Fruit fly (Drosophila melanogaster) whole organism, wandering third instar larva: Measurements from ENCODE around the gene Ca-Ma2d.

Experiments used
- Abd-B ChIP-seq: fragments of >200 bp; optimal IDR thresholded peaks from 2 replicates; lab custom pipeline; 2017; ENCODE audit warnings: missing biosample characterization, missing genetic modification characterization
- CG32264 ChIP-seq: fragments of 200-800 bp; sonication (Bioruptor generic); optimal IDR thresholded peaks from 2 replicates; lab custom pipeline; 2016; ENCODE audit warnings: missing biosample characterization, missing genetic modification characterization
- CG9705 ChIP-seq: fragments of 200-800 bp; sonication (Bioruptor generic); optimal IDR thresholded peaks from 2 replicates; lab custom pipeline; 2018; ENCODE audit warnings: missing biosample characterization, mild to moderate bottlenecking, missing genetic modification characterization
- CrebA ChIP-seq: fragments of 200-800 bp; sonication (Bioruptor generic); optimal IDR thresholded peaks from 2 replicates; lab custom pipeline; 2016; ENCODE audit warnings: missing biosample characterization, mild to moderate bottlenecking, missing genetic modification characterization, borderline replicate concordance
- Dfd ChIP-seq: fragments of >200 bp; optimal IDR thresholded peaks from 2 replicates; lab custom pipeline; 2017; ENCODE audit warnings: missing biosample characterization, missing genetic modification characterization
- Dif ChIP-seq: fragments of 200-275, 200-300 bp; sonication (Bioruptor generic); optimal IDR thresholded peaks from 2 replicates; lab custom pipeline; 2018; ENCODE audit warnings: missing biosample characterization, missing genetic modification characterization; ENCODE audit not compliant: partially characterized antibody
- GATAd ChIP-seq: sonication (Bioruptor generic); optimal IDR thresholded peaks from 2 replicates; lab custom pipeline; 2016; ENCODE audit warnings: missing biosample characterization, missing genetic modification characterization
- HLH106 ChIP-seq: fragments of 200-800 bp; optimal IDR thresholded peaks from 3 replicates; lab custom pipeline; 2019; ENCODE audit warnings: missing biosample characterization, mild to moderate bottlenecking, missing genetic modification characterization, moderate library complexity
- Hnf4 ChIP-seq: fragments of 200-800 bp; sonication (Bioruptor generic); optimal IDR thresholded peaks from 2 replicates; lab custom pipeline; 2016; ENCODE audit warnings: missing biosample characterization, mild to moderate bottlenecking, missing genetic modification characterization
- Hr78 ChIP-seq: fragments of >200 bp; optimal IDR thresholded peaks from 2 replicates; lab custom pipeline; 2017; ENCODE audit warnings: missing biosample characterization, missing genetic modification characterization
- Hr83 ChIP-seq: fragments of 200-300 bp; sonication (Bioruptor generic); optimal IDR thresholded peaks from 2 replicates; lab custom pipeline; 2016; ENCODE audit warnings: missing biosample characterization, mild to moderate bottlenecking, missing genetic modification characterization, moderate library complexity; ENCODE audit not compliant: poor library complexity, severe bottlenecking
- Jra ChIP-seq: sonication (Bioruptor generic); optimal IDR thresholded peaks from 2 replicates; lab custom pipeline; 2016; ENCODE audit warnings: missing biosample characterization, missing genetic modification characterization
- Mio ChIP-seq: sonication (Bioruptor generic); optimal IDR thresholded peaks from 2 replicates; lab custom pipeline; 2016; ENCODE audit warnings: missing biosample characterization, missing genetic modification characterization
- Myc ChIP-seq: fragments of >200 bp; optimal IDR thresholded peaks from 2 replicates; lab custom pipeline; 2017
- N ChIP-seq: fragments of >200 bp; optimal IDR thresholded peaks from 2 replicates; lab custom pipeline; 2018; ENCODE audit warnings: missing biosample characterization, missing external identifiers, missing genetic modification characterization
- OdsH ChIP-seq: fragments of 200-800 bp; sonication (Bioruptor generic); optimal IDR thresholded peaks from 2 replicates; lab custom pipeline; 2016; ENCODE audit warnings: missing biosample characterization, mild to moderate bottlenecking, missing genetic modification characterization
- Sp1 ChIP-seq: fragments of 200-800 bp; sonication (Bioruptor generic); optimal IDR thresholded peaks from 3 replicates; lab custom pipeline; 2019; ENCODE audit warnings: missing biosample characterization, mild to moderate bottlenecking, missing genetic modification characterization, moderate library complexity
- Vsx2 ChIP-seq: fragments of 200-300, 225-300 bp; sonication (Bioruptor generic); optimal IDR thresholded peaks from 2 replicates; lab custom pipeline; 2018; ENCODE audit warnings: missing biosample characterization, missing genetic modification characterization; ENCODE audit not compliant: partially characterized antibody
- br ChIP-seq: fragments of 200-800 bp; sonication (Bioruptor generic); optimal IDR thresholded peaks from 2 replicates; lab custom pipeline; 2016; ENCODE audit warnings: missing biosample characterization, missing genetic modification characterization
- brk ChIP-seq: fragments of 200-800 bp; sonication (Bioruptor generic); optimal IDR thresholded peaks from 2 replicates; lab custom pipeline; 2016; ENCODE audit warnings: missing biosample characterization, mild to moderate bottlenecking, missing genetic modification characterization
- dl ChIP-seq, 2 experiments: fragments of 175-275, 200-275 bp in 1 of 2; fragments of 200-275 bp in 1 of 2; sonication (Bioruptor generic); optimal IDR thresholded peaks; lab custom pipeline; 2018; ENCODE audit warnings: mild to moderate bottlenecking in 2 of 2, missing biosample characterization in 2 of 2, missing genetic modification characterization in 2 of 2, moderate library complexity in 2 of 2; ENCODE audit not compliant: partially characterized antibody in 2 of 2, insufficient read depth in 1 of 2
- dmrt93B ChIP-seq: fragments of 200-800 bp; sonication (Bioruptor generic); optimal IDR thresholded peaks from 2 replicates; lab custom pipeline; 2018; ENCODE audit warnings: missing biosample characterization, mild to moderate bottlenecking, missing genetic modification characterization
- ey ChIP-seq: fragments of 200-800 bp; sonication (Bioruptor generic); optimal IDR thresholded peaks from 2 replicates; lab custom pipeline; 2016; ENCODE audit warnings: missing biosample characterization, missing genetic modification characterization
- foxo ChIP-seq, 2 experiments: fragments of 200-800 bp; sonication (Bioruptor generic); optimal IDR thresholded peaks; 2 replicates in 1 of 2; 3 replicates in 1 of 2; lab custom pipeline; 2016 to 2017; ENCODE audit warnings: missing biosample characterization in 2 of 2, missing genetic modification characterization in 2 of 2
- fru ChIP-seq: fragments of 200-800 bp; sonication (Bioruptor generic); optimal IDR thresholded peaks from 3 replicates; lab custom pipeline; 2016; ENCODE audit warnings: missing biosample characterization, mild to moderate bottlenecking, missing genetic modification characterization
- h ChIP-seq: fragments of 200-800 bp; sonication (Bioruptor generic); optimal IDR thresholded peaks from 3 replicates; lab custom pipeline; 2016; ENCODE audit warnings: missing biosample characterization, mild to moderate bottlenecking, missing genetic modification characterization
- jim ChIP-seq: fragments of 175-275, 200-325 bp; sonication (Bioruptor generic); optimal IDR thresholded peaks from 2 replicates; lab custom pipeline; 2016; ENCODE audit warnings: missing biosample characterization, mild to moderate bottlenecking, missing genetic modification characterization
- pan ChIP-seq: fragments of >200 bp; optimal IDR thresholded peaks from 2 replicates; lab custom pipeline; 2017
- psq ChIP-seq: fragments of 200-800 bp; sonication (Bioruptor generic); optimal IDR thresholded peaks from 3 replicates; lab custom pipeline; 2017; ENCODE audit warnings: missing biosample characterization, mild to moderate bottlenecking, missing genetic modification characterization, moderate library complexity
- rgr ChIP-seq: fragments of 200-800 bp; sonication (Bioruptor generic); optimal IDR thresholded peaks from 3 replicates; lab custom pipeline; 2016; ENCODE audit warnings: missing biosample characterization, mild to moderate bottlenecking, missing genetic modification characterization
- sage ChIP-seq: fragments of 200-800 bp; sonication (Bioruptor generic); optimal IDR thresholded peaks from 2 replicates; lab custom pipeline; 2016; ENCODE audit warnings: missing biosample characterization, mild to moderate bottlenecking, missing genetic modification characterization
- sv ChIP-seq: fragments of 200-800 bp; sonication (Bioruptor generic); optimal IDR thresholded peaks from 3 replicates; lab custom pipeline; 2016; ENCODE audit warnings: missing biosample characterization, missing genetic modification characterization
- tai ChIP-seq: sonication (Bioruptor generic); optimal IDR thresholded peaks from 2 replicates; lab custom pipeline; 2016; ENCODE audit warnings: missing biosample characterization, missing genetic modification characterization
- usp ChIP-seq: fragments of >200 bp; optimal IDR thresholded peaks from 2 replicates; lab custom pipeline; 2017; ENCODE audit warnings: missing biosample characterization, missing genetic modification characterization
- woc ChIP-seq: sonication (Bioruptor generic); optimal IDR thresholded peaks from 2 replicates; lab custom pipeline; 2016; ENCODE audit warnings: missing biosample characterization, mild to moderate bottlenecking, missing genetic modification characterization

The Ca-Ma2d gene

DNA sequence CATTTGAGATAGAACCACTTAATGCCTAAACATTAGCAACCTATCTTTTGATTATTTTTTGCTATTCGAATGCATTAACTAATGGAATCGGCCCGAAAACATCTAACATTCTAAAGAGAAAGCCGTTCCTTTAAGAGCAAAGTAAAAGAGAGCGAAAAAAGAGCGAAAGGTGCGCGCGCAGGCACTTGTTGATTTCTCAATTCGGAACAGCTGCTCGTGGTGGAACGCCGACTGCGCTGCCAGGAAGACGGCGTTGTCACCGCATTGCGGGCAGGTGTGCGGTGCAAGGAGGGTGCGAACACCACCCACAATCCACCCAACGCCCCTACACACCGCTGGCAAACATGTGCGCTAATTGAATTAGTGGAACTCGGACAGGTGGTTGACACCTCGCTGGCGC, 3.5 kb downstream of the Ca-Ma2d start:
- TF ChIP-seq foxo (GFP tag; optimal IDR thresholded peaks at IDR 0.05; lab: Kevin White, UChicago) (no peak), HLH106 (tag; lab: Kevin White, UChicago) (no peak), tai (GFP tag; lab: Kevin White, UChicago) (no peak), usp (no peak), jim (GFP tag; lab: Kevin White, UChicago) (no peak), woc (GFP tag; lab: Kevin White, UChicago) (no peak), Dfd (GFP tag; lab: Kevin White, UChicago) (no peak), Sp1 (GFP tag; lab: Kevin White, UChicago) (no peak), brk (GFP tag; lab: Kevin White, UChicago) (no peak), Mio (no peak), Dif (no peak), sv (GFP tag; lab: Kevin White, UChicago) (no peak), psq (GFP tag; lab: Kevin White, UChicago) (no peak), Jra (GFP tag; lab: Kevin White, UChicago) (no peak), CrebA (GFP tag; lab: Kevin White, UChicago) (no peak), sage (GFP tag; lab: Kevin White, UChicago) (no peak), Vsx2 (no peak), Hr78 (no peak), CG9705 (GFP tag; lab: Kevin White, UChicago) (no peak)

DNA sequence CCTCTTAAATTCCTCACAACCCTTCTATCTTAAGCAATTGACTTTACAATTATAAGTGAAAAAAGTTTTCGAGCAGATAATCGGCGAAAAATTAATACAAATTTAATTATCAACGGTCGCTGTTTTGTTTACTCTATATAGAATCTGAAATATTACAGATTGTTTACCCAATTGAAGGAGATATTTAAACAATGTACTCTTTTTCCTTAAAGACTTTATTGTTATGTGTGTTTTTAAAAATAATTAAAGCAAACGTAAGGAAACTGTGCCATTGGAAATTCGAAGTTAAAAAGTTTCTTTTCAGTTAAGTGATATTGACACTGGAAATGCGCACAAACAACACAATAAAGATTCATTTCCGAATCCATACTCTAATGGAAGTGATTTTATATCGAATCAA, 10.4 kb downstream of the Ca-Ma2d start, which contains the start of gene CG42818:
TSS of gene CG42818 (plus strand) at position 301 of the 400 bp plus-strand sequence.
- TF ChIP-seq h (GFP tag; lab: Kevin White, UChicago) (no peak), jim (GFP tag; lab: Kevin White, UChicago) (no peak), dl (GFP tag; optimal IDR thresholded peaks at IDR 0.05; lab: Kevin White, UChicago; ENCODE audit: insufficient read depth in 1 of 2, partially characterized antibody in 2 of 2) (no peak), HLH106 (tag; lab: Kevin White, UChicago) (no peak), CG9705 (GFP tag; lab: Kevin White, UChicago) (no peak), Sp1 (GFP tag; lab: Kevin White, UChicago) (no peak), sage (GFP tag; lab: Kevin White, UChicago) (no peak), Dif (no peak), Myc (lab: Kevin White, UChicago) (no peak), Hr78 (no peak), foxo (GFP tag; optimal IDR thresholded peaks at IDR 0.05; lab: Kevin White, UChicago) (no peak), psq (GFP tag; lab: Kevin White, UChicago) (no peak), ey (no peak), N (GFP tag; lab: Kevin White, UChicago) (no peak), Mio (no peak), Abd-B (GFP tag; lab: Kevin White, UChicago) (no peak), pan (lab: Kevin White, UChicago) (no peak), br (GFP tag; lab: Kevin White, UChicago) (no peak), CG32264 (no peak)
- TF ChIP-seq, all 38 proteins: peak for 0

DNA sequence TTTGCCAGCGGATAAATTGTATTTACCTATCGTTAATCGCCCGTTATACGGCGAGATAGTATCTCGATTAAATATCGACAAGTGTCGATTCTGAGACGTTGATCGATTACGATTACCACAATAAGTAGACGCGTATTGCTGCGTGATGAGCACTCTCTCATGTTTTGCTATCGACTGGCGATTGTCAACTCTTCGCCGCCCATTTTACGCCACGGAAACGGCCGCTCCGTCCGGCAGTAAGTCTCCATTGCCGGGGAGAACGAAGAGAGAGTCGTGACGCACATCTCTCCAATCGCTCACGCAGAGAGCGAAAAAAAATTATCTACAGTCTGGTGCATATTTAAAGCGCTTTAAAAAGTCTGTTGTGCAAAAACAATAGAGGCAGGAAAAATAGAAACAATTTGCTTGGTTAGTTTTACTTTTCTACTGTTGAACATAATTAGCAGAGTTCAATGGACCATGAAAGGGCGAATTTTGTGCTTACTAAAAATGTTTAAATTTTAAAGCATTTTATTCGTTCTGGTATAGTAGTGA, 20.4 kb downstream of the Ca-Ma2d start, which contains the start of gene CG46309:
TSS of gene CG46309 (minus strand) at position 191 of the 534 bp plus-strand sequence.
- TF ChIP-seq Abd-B (GFP tag; lab: Kevin White, UChicago), result no peak
- no peak for TF ChIP-seq CG32264
- peak; percentile 54 for TF ChIP-seq h (GFP tag; lab: Kevin White, UChicago)
- TF ChIP-seq fru (GFP tag; lab: Kevin White, UChicago), result peak; percentile 85
- peak; percentile 31 for TF ChIP-seq psq (GFP tag; lab: Kevin White, UChicago)
- peak; percentile 23 for TF ChIP-seq Hnf4 (GFP tag; lab: Kevin White, UChicago)
- TF ChIP-seq GATAd, result no peak
- TF ChIP-seq dl (GFP tag; optimal IDR thresholded peaks at IDR 0.05; lab: Kevin White, UChicago; ENCODE audit: insufficient read depth in 1 of 2, partially characterized antibody in 2 of 2), result peak; percentile 43 to 77
- TF ChIP-seq br (GFP tag; lab: Kevin White, UChicago), result peak; percentile 49
- TF ChIP-seq sv (GFP tag; lab: Kevin White, UChicago), result peak; percentile 19
- no peak for TF ChIP-seq CrebA (GFP tag; lab: Kevin White, UChicago)
- peak; percentile 33 for TF ChIP-seq OdsH (GFP tag; lab: Kevin White, UChicago)
- no peak for TF ChIP-seq dmrt93B
- TF ChIP-seq woc (GFP tag; lab: Kevin White, UChicago), result peak; percentile 42
- peak; percentile 40 for TF ChIP-seq rgr
- TF ChIP-seq foxo (GFP tag; optimal IDR thresholded peaks at IDR 0.05; lab: Kevin White, UChicago), result peak in 1 of 2 experiments; percentile 49
- no peak for TF ChIP-seq HLH106 (tag; lab: Kevin White, UChicago)
- TF ChIP-seq Hr83 (GFP tag; lab: Kevin White, UChicago), result no peak
- peak; percentile 82 for TF ChIP-seq Dif
- peak; percentile 60 for TF ChIP-seq ey
- TF ChIP-seq Dfd (GFP tag; lab: Kevin White, UChicago), result no peak
